Fruit fly (Drosophila melanogaster): ENCODE data around the gene RhoGAP5A.

dm6 chrX:5664222-5664621 is 45.6 kb upstream of the RhoGAP5A start:
- TF ChIP-seq psq (optimal IDR thresholded peaks at IDR 0.05) (no peak), CG8478 (optimal IDR thresholded peaks at IDR 0.05) (no peak), usp (GFP tag; optimal IDR thresholded peaks at IDR 0.05) (no peak)

All from whole organism.